Worm (Caenorhabditis elegans): Measurements from ENCODE around the gene gpch-1.

ce11 chrIII:4401142-4401541 lies 7.2 kb upstream of the gpch-1 start, which contains the start of gene R07E5.15:
- TF ChIP-seq F16B12.6 (tag; optimal IDR thresholded peaks at IDR 0.05) (no peak), elt-2 (tag; optimal IDR thresholded peaks at IDR 0.05) (no peak), efl-1 (optimal IDR thresholded peaks at IDR 0.05) (no peak), efl-1 (GFP tag; optimal IDR thresholded peaks at IDR 0.05 in 1 of 2) (no peak), unc-130 (tag; optimal IDR thresholded peaks at IDR 0.05) (no peak)

All from whole organism, L1 larva.